Worm (Caenorhabditis elegans) whole organism, midembryonic: ENCODE results near the gene rgs-1.

Experiments used
- T22C8.4 ChIP-seq: fragments of 200-800 bp; sonication (Bioruptor generic); IDR thresholded peaks from 2 replicates; pipeline ENCODE4 v1.3.6; 2022; ENCODE audit warnings: missing genetic modification characterization, missing compliant biosample characterization
- cog-1 ChIP-seq: sonication (generic microtip); optimal IDR thresholded peaks from 2 replicates; lab custom pipeline; 2016; ENCODE audit warnings: missing genetic modification characterization, missing compliant biosample characterization
- flt-1 ChIP-seq: fragments of 200-800 bp; sonication (Bioruptor generic); IDR thresholded peaks from 2 replicates; pipeline ENCODE4 v1.3.6; 2022; ENCODE audit warnings: missing genetic modification characterization, missing compliant biosample characterization
- klf-2 ChIP-seq: fragments of 200-800 bp; sonication (Bioruptor generic); conservative IDR thresholded peaks from 2 replicates; pipeline ENCODE4 v1.3.6; 2022; ENCODE audit warnings: missing genetic modification reagents, missing genetic modification characterization, missing compliant biosample characterization
- med-1 ChIP-seq: sonication (generic microtip); optimal IDR thresholded peaks from 2 replicates; lab custom pipeline; 2017; ENCODE audit warnings: missing genetic modification characterization, mild to moderate bottlenecking, missing compliant biosample characterization, antibody characterized with exemption, missing genetic modification reagents; ENCODE audit not compliant: insufficient read depth
- ref-1 ChIP-seq: fragments of 200-800 bp; sonication (Bioruptor generic); conservative IDR thresholded peaks from 2 replicates; pipeline ENCODE4 v1.3.6; 2022; ENCODE audit warnings: missing genetic modification reagents, missing genetic modification characterization, missing compliant biosample characterization
- tab-1 ChIP-seq: fragments of 200-800 bp; sonication (Bioruptor generic); IDR thresholded peaks from 2 replicates; pipeline ENCODE4 v1.3.6; 2022; ENCODE audit warnings: missing genetic modification characterization, missing compliant biosample characterization
- ztf-23 ChIP-seq: fragments of 200-800 bp; sonication (Bioruptor generic); IDR thresholded peaks from 2 replicates; pipeline ENCODE4 v1.3.6; 2022; ENCODE audit warnings: missing genetic modification reagents, missing genetic modification characterization, missing compliant biosample characterization
- ztf-29 ChIP-seq: fragments of 200-800 bp; sonication (Bioruptor generic); IDR thresholded peaks from 2 replicates; pipeline ENCODE4 v1.3.6; 2022; ENCODE audit warnings: missing genetic modification reagents, missing genetic modification characterization, missing compliant biosample characterization

Gene rgs-1

ce11 chrIII:10012136-10012535, 4.2 kb downstream of the rgs-1 start, which contains the start of gene C05B5.16:
TSS of gene C05B5.16 (plus strand) at chrIII:10012436.
- TF ChIP-seq ref-1 (GFP tag; lab: Robert Waterston, UW) (no peak), ztf-29 (GFP tag; lab: Robert Waterston, UW) (no peak), ztf-23 (GFP tag; lab: Robert Waterston, UW) (no peak), klf-2 (GFP tag; lab: Robert Waterston, UW) (no peak), flt-1 (GFP tag; lab: Robert Waterston, UW) (no peak), T22C8.4 (no peak), tab-1 (no peak), cog-1 (tag; lab: Kevin White, UChicago) (no peak), med-1 (GFP tag; lab: Kevin White, UChicago) (no peak)

- TF ChIP-seq tab-1 (no peak), ztf-29 (GFP tag; lab: Robert Waterston, UW) (no peak), klf-2 (GFP tag; lab: Robert Waterston, UW) (no peak), flt-1 (GFP tag; lab: Robert Waterston, UW) (no peak), med-1 (GFP tag; lab: Kevin White, UChicago) (no peak), cog-1 (tag; lab: Kevin White, UChicago) (no peak), T22C8.4 (no peak), ztf-23 (GFP tag; lab: Robert Waterston, UW) (no peak), ref-1 (GFP tag; lab: Robert Waterston, UW) (no peak)
Measured at ce11 chrIII:10010117-10010516, 6.2 kb downstream of the rgs-1 start, which contains the start of gene fbxa-155. TSS of gene fbxa-155 (minus strand) at chrIII:10010217.

ce11 chrIII:10006734-10007348, 9.5 kb downstream of the rgs-1 start, which contains the start of gene C05B5.8:
TSS of gene C05B5.8 (minus strand) at chrIII:10006784.
- TF ChIP-seq cog-1 (tag; lab: Kevin White, UChicago) (no peak), ztf-29 (GFP tag; lab: Robert Waterston, UW) (no peak), T22C8.4 (no peak), flt-1 (GFP tag; lab: Robert Waterston, UW) (no peak), klf-2 (GFP tag; lab: Robert Waterston, UW) (no peak), ref-1 (GFP tag; lab: Robert Waterston, UW) (no peak), ztf-23 (GFP tag; lab: Robert Waterston, UW) (no peak), med-1 (GFP tag; lab: Kevin White, UChicago) (no peak)

ce11 chrIII:10004213-10004612, 12.1 kb downstream of the rgs-1 start, which contains the start of gene C05B5.11:
TSS of gene C05B5.11 (plus strand) at chrIII:10004513.
- TF ChIP-seq ref-1 (GFP tag; lab: Robert Waterston, UW) (no peak), ztf-29 (GFP tag; lab: Robert Waterston, UW) (no peak), cog-1 (tag; lab: Kevin White, UChicago) (no peak), flt-1 (GFP tag; lab: Robert Waterston, UW) (no peak), T22C8.4 (no peak), med-1 (GFP tag; lab: Kevin White, UChicago) (no peak), ztf-23 (GFP tag; lab: Robert Waterston, UW) (no peak), tab-1 (no peak), klf-2 (GFP tag; lab: Robert Waterston, UW) (no peak)

ce11 chrIII:10001060-10001459, 15.3 kb downstream of the rgs-1 start, which contains the start of gene C05B5.5:
TSS of gene C05B5.5 (plus strand) at chrIII:10001360.
- TF ChIP-seq ztf-23 (GFP tag; lab: Robert Waterston, UW) (no peak), ref-1 (GFP tag; lab: Robert Waterston, UW) (no peak), tab-1 (no peak), cog-1 (tag; lab: Kevin White, UChicago) (no peak), flt-1 (GFP tag; lab: Robert Waterston, UW) (no peak), T22C8.4 (no peak), klf-2 (GFP tag; lab: Robert Waterston, UW) (no peak), ztf-29 (GFP tag; lab: Robert Waterston, UW) (no peak), med-1 (GFP tag; lab: Kevin White, UChicago) (no peak)

ce11 chrIII:10000428-10000827, 15.9 kb downstream of the rgs-1 start, which contains the start of gene C05B5.2:
TSS of gene C05B5.2 (minus strand) at chrIII:10000528.
- TF ChIP-seq T22C8.4 (no peak), ref-1 (GFP tag; lab: Robert Waterston, UW) (no peak), cog-1 (tag; lab: Kevin White, UChicago) (no peak), flt-1 (GFP tag; lab: Robert Waterston, UW) (no peak), med-1 (GFP tag; lab: Kevin White, UChicago) (no peak), ztf-23 (GFP tag; lab: Robert Waterston, UW) (no peak), ztf-29 (GFP tag; lab: Robert Waterston, UW) (no peak), klf-2 (GFP tag; lab: Robert Waterston, UW) (no peak), tab-1 (no peak)

- TF ChIP-seq med-1 (GFP tag; lab: Kevin White, UChicago) (no peak), flt-1 (GFP tag; lab: Robert Waterston, UW) (no peak), tab-1 (no peak), T22C8.4 (no peak), ztf-29 (GFP tag; lab: Robert Waterston, UW) (no peak), ztf-23 (GFP tag; lab: Robert Waterston, UW) (no peak), cog-1 (tag; lab: Kevin White, UChicago) (no peak), klf-2 (GFP tag; lab: Robert Waterston, UW) (no peak), ref-1 (GFP tag; lab: Robert Waterston, UW) (no peak)
Measured at ce11 chrIII:9999235-9999634, 17.1 kb downstream of the rgs-1 start, which contains the start of gene C05B5.17. TSS of gene C05B5.17 (minus strand) at chrIII:9999335.

- no peak for TF ChIP-seq ref-1 (GFP tag; lab: Robert Waterston, UW)
- no peak for TF ChIP-seq tab-1
- no peak for TF ChIP-seq flt-1 (GFP tag; lab: Robert Waterston, UW)
- TF ChIP-seq ztf-23 (GFP tag; lab: Robert Waterston, UW), result no peak
- no peak for TF ChIP-seq med-1 (GFP tag; lab: Kevin White, UChicago)
Measured at ce11 chrIII:9997890-9998289, 18.5 kb downstream of the rgs-1 start, which contains the start of gene pqn-8. TSS of gene pqn-8 (minus strand) at chrIII:9997990.

ce11 chrIII:9993535-9993934, 22.8 kb downstream of the rgs-1 start, which contains the start of gene C05B5.4:
TSS of gene C05B5.4 (plus strand) at chrIII:9993885.
- TF ChIP-seq klf-2 (GFP tag; lab: Robert Waterston, UW) (no peak), cog-1 (tag; lab: Kevin White, UChicago) (no peak), tab-1 (no peak), ref-1 (GFP tag; lab: Robert Waterston, UW) (no peak), ztf-23 (GFP tag; lab: Robert Waterston, UW) (no peak), T22C8.4 (no peak), flt-1 (GFP tag; lab: Robert Waterston, UW) (no peak), med-1 (GFP tag; lab: Kevin White, UChicago) (no peak), ztf-29 (GFP tag; lab: Robert Waterston, UW) (no peak)
